1 fruit fly cellular context compared by ENCODE assay signal in the genomic region with DNA sequence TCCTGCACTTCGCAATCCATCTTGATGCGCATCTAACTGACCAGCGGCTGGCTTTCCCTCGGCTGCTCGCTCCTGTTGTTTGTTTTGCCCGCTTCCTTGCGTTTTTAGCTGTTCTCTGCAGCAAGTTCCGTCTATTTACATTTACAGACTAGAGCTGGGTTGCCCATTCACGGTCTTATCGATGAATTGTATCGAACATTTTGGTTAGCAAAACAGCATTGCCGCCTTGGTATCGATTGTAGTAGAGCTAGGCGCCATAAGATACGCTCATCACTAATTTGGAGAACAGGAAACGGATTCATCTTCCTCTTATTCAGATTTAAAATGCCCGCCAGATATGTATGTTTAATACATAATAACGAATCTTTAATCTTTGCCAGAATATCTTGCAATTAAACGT.
TF ChIP-seq lines count a peak whose summit lies in the region.

A gene (minus strand): TSS at position 170 of the 400 bp plus-strand sequence.

TF ChIP-seq in whole organism, embryonic, 481 proteins besides CTCF, POLR2A, EP300 and RAD21 (continued from another document and continues in another):
- TF ChIP-seq CG1602 (GFP tag; optimal IDR thresholded peaks at IDR 0.05; lab: Kevin White, UChicago) (peak; percentile 68), CG17385 (GFP tag; optimal IDR thresholded peaks at IDR 0.05; lab: Kevin White, UChicago) (peak; percentile 99), Hey (tag; optimal IDR thresholded peaks at IDR 0.05; lab: Kevin White, UChicago) (peak; percentile 88), ab (GFP tag; optimal IDR thresholded peaks at IDR 0.05; lab: Kevin White, UChicago) (no peak), Rx (GFP tag; IDR thresholded peaks at IDR 0.05; lab: Robert Waterston, UW) (peak; percentile 84), Atf6 (GFP tag; IDR thresholded peaks at IDR 0.05; lab: Robert Waterston, UW) (peak; percentile 89), Med (GFP tag; lab: Kevin White, UChicago) (peak; percentile 99), CG12071 (GFP tag; optimal IDR thresholded peaks at IDR 0.05; lab: Kevin White, UChicago) (peak; percentile 95), bcd (GFP tag; optimal IDR thresholded peaks at IDR 0.05; lab: Kevin White, UChicago) (peak; percentile 95), chm (GFP tag; IDR thresholded peaks at IDR 0.05; lab: Robert Waterston, UW) (peak; percentile 97), CG9215 (GFP tag; IDR thresholded peaks at IDR 0.05; lab: Robert Waterston, UW) (peak; percentile 41; the same call in 1 of the 2 replicates), chinmo (GFP tag; IDR thresholded peaks at IDR 0.05; lab: Robert Waterston, UW; ENCODE audit: partially characterized antibody) (peak; percentile 95), br (optimal IDR thresholded peaks at IDR 0.05; lab: Kevin White, UChicago) (no peak), exex (tag; optimal IDR thresholded peaks at IDR 0.05; lab: Kevin White, UChicago) (peak; percentile 70), CG2875 (GFP tag; optimal IDR thresholded peaks at IDR 0.05; lab: Kevin White, UChicago) (peak; percentile 94), oc (tag; optimal IDR thresholded peaks at IDR 0.05; lab: Kevin White, UChicago) (peak; percentile 84), HmgD (GFP tag; optimal IDR thresholded peaks at IDR 0.05; lab: Kevin White, UChicago) (peak; percentile 86), CG11247 (GFP tag; IDR thresholded peaks at IDR 0.05; lab: Robert Waterston, UW) (peak; percentile 88), unpg (GFP tag; optimal IDR thresholded peaks at IDR 0.05; lab: Kevin White, UChicago) (peak; percentile 93), gsb-n (tag; optimal IDR thresholded peaks at IDR 0.05; lab: Kevin White, UChicago) (peak; percentile 94), MTF-1 (GFP tag; optimal IDR thresholded peaks at IDR 0.05; lab: Kevin White, UChicago; ENCODE audit: borderline replicate concordance) (peak; percentile 97), usp (GFP tag; optimal IDR thresholded peaks at IDR 0.05; lab: Kevin White, UChicago) (no peak), pum (GFP tag; optimal IDR thresholded peaks at IDR 0.05; lab: Kevin White, UChicago) (peak; percentile 79), CG14965 (GFP tag; optimal IDR thresholded peaks at IDR 0.05; lab: Kevin White, UChicago; ENCODE audit: borderline replicate concordance) (peak; percentile 50), Ada2b (GFP tag; IDR thresholded peaks at IDR 0.05; lab: Robert Waterston, UW) (peak; percentile 71), CG6854 (GFP tag; optimal IDR thresholded peaks at IDR 0.05; lab: Kevin White, UChicago) (peak; percentile 93), CG11695 (GFP tag; IDR thresholded peaks at IDR 0.05; lab: Robert Waterston, UW) (peak; percentile 78), Elba2 (GFP tag; optimal IDR thresholded peaks at IDR 0.05; lab: Kevin White, UChicago) (peak; percentile 39), CG11456 (GFP tag; IDR thresholded peaks at IDR 0.05; lab: Robert Waterston, UW) (peak; percentile 90), CG6254 (GFP tag; optimal IDR thresholded peaks at IDR 0.05; lab: Kevin White, UChicago) (peak; percentile 93), CG10462 (GFP tag; optimal IDR thresholded peaks at IDR 0.05; lab: Kevin White, UChicago) (peak; percentile 62), Oaz (GFP tag; IDR thresholded peaks at IDR 0.05; lab: Robert Waterston, UW) (peak; percentile 78), vfl (GFP tag; optimal IDR thresholded peaks at IDR 0.05; lab: Kevin White, UChicago) (peak; percentile 78), Bgb (GFP tag; IDR thresholded peaks at IDR 0.05; lab: Robert Waterston, UW; ENCODE audit: partially characterized antibody) (peak; percentile 98), Hr3 (GFP tag; optimal IDR thresholded peaks at IDR 0.05; lab: Kevin White, UChicago) (peak; percentile 72), CG1233 (GFP tag; optimal IDR thresholded peaks at IDR 0.05; lab: Kevin White, UChicago) (peak; percentile 96), BtbVII (GFP tag; optimal IDR thresholded peaks at IDR 0.05; lab: Kevin White, UChicago) (peak; percentile 95), CG34224 (GFP tag; IDR thresholded peaks at IDR 0.05; lab: Robert Waterston, UW; ENCODE audit: partially characterized antibody) (peak; percentile 96), GATAe (GFP tag; conservative IDR thresholded peaks at IDR 0.05; lab: Robert Waterston, UW) (peak; percentile 68), CG18011 (GFP tag; optimal IDR thresholded peaks at IDR 0.05; lab: Kevin White, UChicago) (peak; percentile 83), Nf-YB (GFP tag; optimal IDR thresholded peaks at IDR 0.05; lab: Kevin White, UChicago) (peak; percentile 78), Antp (GFP tag; optimal IDR thresholded peaks at IDR 0.05; lab: Kevin White, UChicago) (peak; percentile 73), ranshi (GFP tag; IDR thresholded peaks at IDR 0.05; lab: Robert Waterston, UW) (peak; percentile 76; the same call in 1 of the 2 replicates), HHEX (GFP tag; optimal IDR thresholded peaks at IDR 0.05; lab: Kevin White, UChicago) (peak; percentile 96), CG15696 (tag; optimal IDR thresholded peaks at IDR 0.05; lab: Kevin White, UChicago) (peak; percentile 60), CG9876 (GFP tag; optimal IDR thresholded peaks at IDR 0.05; lab: Kevin White, UChicago) (peak; percentile 89), fru (optimal IDR thresholded peaks at IDR 0.05; lab: Kevin White, UChicago) (no peak), trem (tag; optimal IDR thresholded peaks at IDR 0.05; lab: Kevin White, UChicago) (peak; percentile 97), CkIIα-i1 (GFP tag; IDR thresholded peaks at IDR 0.05; lab: Robert Waterston, UW) (peak; percentile 63; the same call in 1 of the 2 replicates), CG13775 (GFP tag; optimal IDR thresholded peaks at IDR 0.05; lab: Kevin White, UChicago) (peak; percentile 95), CG3726 (GFP tag; IDR thresholded peaks at IDR 0.05; lab: Robert Waterston, UW) (peak; percentile 77; the same call in 1 of the 3 replicates), tap (tag; optimal IDR thresholded peaks at IDR 0.05; lab: Kevin White, UChicago) (peak; percentile 87), bsh (GFP tag; optimal IDR thresholded peaks at IDR 0.05; lab: Kevin White, UChicago) (peak in 1 of 2 experiments; percentile 90), Rfx (GFP tag; IDR thresholded peaks at IDR 0.05; lab: Robert Waterston, UW) (peak; percentile 95), bowl (GFP tag; IDR thresholded peaks at IDR 0.05; lab: Robert Waterston, UW) (peak; percentile 84), CG4820 (GFP tag; optimal IDR thresholded peaks at IDR 0.05; lab: Kevin White, UChicago) (peak; percentile 73), Xrp1 (GFP tag; IDR thresholded peaks at IDR 0.05; lab: Robert Waterston, UW) (peak; percentile 68), dimm (GFP tag; IDR thresholded peaks at IDR 0.05; lab: Robert Waterston, UW) (peak; percentile 57; the same call in 1 of the 2 replicates), slp2 (GFP tag; optimal IDR thresholded peaks at IDR 0.05; lab: Kevin White, UChicago) (peak; percentile 87), zfh1 (GFP tag; IDR thresholded peaks at IDR 0.05; lab: Robert Waterston, UW) (peak; percentile 92), CG17612 (GFP tag; IDR thresholded peaks at IDR 0.05; lab: Robert Waterston, UW) (peak; percentile 61; the same call in 1 of the 2 replicates), CG7372 (GFP tag; IDR thresholded peaks at IDR 0.05; lab: Robert Waterston, UW) (peak; percentile 85), CG18599 (GFP tag; optimal IDR thresholded peaks at IDR 0.05; lab: Kevin White, UChicago) (peak; percentile 93), CG1603 (tag; optimal IDR thresholded peaks at IDR 0.05; lab: Kevin White, UChicago) (peak; percentile 96), kni (GFP tag; optimal IDR thresholded peaks at IDR 0.05; lab: Kevin White, UChicago) (peak; percentile 88), Gug (GFP tag; IDR thresholded peaks at IDR 0.05; lab: Robert Waterston, UW) (peak; percentile 68; the same call in 3 of the 4 replicates), CG15011 (GFP tag; optimal IDR thresholded peaks at IDR 0.05; lab: Kevin White, UChicago) (peak; percentile 92), cato (GFP tag; optimal IDR thresholded peaks at IDR 0.05; lab: Kevin White, UChicago; ENCODE audit: borderline replicate concordance) (peak; percentile 74), Trl (optimal IDR thresholded peaks at IDR 0.05; lab: Kevin White, UChicago) (no peak), Trl (GFP tag; optimal IDR thresholded peaks at IDR 0.05; lab: Kevin White, UChicago) (peak; percentile 91), H2.0 (GFP tag; IDR thresholded peaks at IDR 0.05; lab: Robert Waterston, UW) (peak; percentile 87), jumu (GFP tag; optimal IDR thresholded peaks at IDR 0.05; lab: Kevin White, UChicago) (peak; percentile 51), tna (GFP tag; IDR thresholded peaks at IDR 0.05; lab: Robert Waterston, UW; ENCODE audit: partially characterized antibody) (peak; percentile 93), sug (tag; optimal IDR thresholded peaks at IDR 0.05; lab: Kevin White, UChicago) (peak; percentile 88), pb (GFP tag; optimal IDR thresholded peaks at IDR 0.05; lab: Kevin White, UChicago) (peak; percentile 89), ato (GFP tag; IDR thresholded peaks at IDR 0.05; lab: Robert Waterston, UW; ENCODE audit: partially characterized antibody) (peak; percentile 96), vvl (GFP tag; IDR thresholded peaks at IDR 0.05; lab: Robert Waterston, UW) (peak; percentile 96), CG9727 (GFP tag; optimal IDR thresholded peaks at IDR 0.05; lab: Kevin White, UChicago) (peak; percentile 95), CG10209 (GFP tag; optimal IDR thresholded peaks at IDR 0.05; lab: Kevin White, UChicago) (peak; percentile 87), cg (GFP tag; optimal IDR thresholded peaks at IDR 0.05; lab: Kevin White, UChicago) (no peak), CG7745 (tag; optimal IDR thresholded peaks at IDR 0.05; lab: Kevin White, UChicago) (peak; percentile 38), Dbx (GFP tag; IDR thresholded peaks at IDR 0.05; lab: Robert Waterston, UW) (peak; percentile 92), NK7.1 (GFP tag; optimal IDR thresholded peaks at IDR 0.05; lab: Kevin White, UChicago) (peak; percentile 84), fd64A (GFP tag; optimal IDR thresholded peaks at IDR 0.05; lab: Kevin White, UChicago) (peak; percentile 94), sna (GFP tag; IDR thresholded peaks at IDR 0.05; lab: Robert Waterston, UW; ENCODE audit: partially characterized antibody) (peak; percentile 95), Bteb2 (GFP tag; optimal IDR thresholded peaks at IDR 0.05; lab: Kevin White, UChicago) (peak; percentile 85), CG7928 (GFP tag; optimal IDR thresholded peaks at IDR 0.05; lab: Kevin White, UChicago) (peak; percentile 67), Aef1 (GFP tag; IDR thresholded peaks at IDR 0.05; lab: Robert Waterston, UW) (peak; percentile 68; the same call in 2 of the 3 replicates), CG30403 (GFP tag; optimal IDR thresholded peaks at IDR 0.05; lab: Kevin White, UChicago) (peak; percentile 78), Blimp-1 (GFP tag; optimal IDR thresholded peaks at IDR 0.05; lab: Kevin White, UChicago) (peak; percentile 79), gsb (GFP tag; IDR thresholded peaks at IDR 0.05; lab: Robert Waterston, UW) (peak; percentile 86), amos (GFP tag; IDR thresholded peaks at IDR 0.05; lab: Robert Waterston, UW; ENCODE audit: partially characterized antibody) (peak; percentile 98), croc (GFP tag; conservative IDR thresholded peaks at IDR 0.05; lab: Robert Waterston, UW) (peak; percentile 66), CG17802 (tag; optimal IDR thresholded peaks at IDR 0.05; lab: Kevin White, UChicago) (peak; percentile 66), Six4 (GFP tag; optimal IDR thresholded peaks at IDR 0.05; lab: Kevin White, UChicago) (peak; percentile 86), her (GFP tag; optimal IDR thresholded peaks at IDR 0.05; lab: Kevin White, UChicago) (peak; percentile 91), Doc2 (GFP tag; IDR thresholded peaks at IDR 0.05; lab: Robert Waterston, UW) (no peak), tx (GFP tag; optimal IDR thresholded peaks at IDR 0.05; lab: Kevin White, UChicago) (peak; percentile 72), aop (GFP tag; IDR thresholded peaks at IDR 0.05; lab: Robert Waterston, UW) (no peak), CG2678 (tag; optimal IDR thresholded peaks at IDR 0.05; lab: Kevin White, UChicago) (peak; percentile 82), CG7786 (GFP tag; optimal IDR thresholded peaks at IDR 0.05; lab: Kevin White, UChicago) (peak; percentile 78), dysf (GFP tag; IDR thresholded peaks at IDR 0.05; lab: Robert Waterston, UW) (peak; percentile 86), ems (GFP tag; optimal IDR thresholded peaks at IDR 0.05; lab: Kevin White, UChicago) (peak; percentile 80), btn (GFP tag; optimal IDR thresholded peaks at IDR 0.05; lab: Kevin White, UChicago) (peak; percentile 83), seq (GFP tag; IDR thresholded peaks at IDR 0.05; lab: Robert Waterston, UW) (peak; percentile 73; the same call in 1 of the 2 replicates), Hsf (GFP tag; optimal IDR thresholded peaks at IDR 0.05; lab: Kevin White, UChicago) (peak; percentile 91), CG2199 (GFP tag; IDR thresholded peaks at IDR 0.05; lab: Robert Waterston, UW) (0 out of 3 replicates have a peak, but pooled peaks have one; percentile 32), Hand (GFP tag; optimal IDR thresholded peaks at IDR 0.05; lab: Kevin White, UChicago) (peak; percentile 88), jigr1 (GFP tag; IDR thresholded peaks at IDR 0.05; lab: Robert Waterston, UW) (no peak), MBD-R2 (GFP tag; IDR thresholded peaks at IDR 0.05; lab: Robert Waterston, UW) (peak; percentile 96), CG9817 (tag; optimal IDR thresholded peaks at IDR 0.05; lab: Kevin White, UChicago) (peak; percentile 90), HLHmδ (GFP tag; optimal IDR thresholded peaks at IDR 0.05; lab: Kevin White, UChicago) (peak; percentile 94), zf30C (GFP tag; optimal IDR thresholded peaks at IDR 0.05; lab: Kevin White, UChicago) (peak; percentile 32), CG12219 (GFP tag; optimal IDR thresholded peaks at IDR 0.05; lab: Kevin White, UChicago) (peak; percentile 93), Tbp (GFP tag; optimal IDR thresholded peaks at IDR 0.05; lab: Kevin White, UChicago) (no peak), gem (tag; optimal IDR thresholded peaks at IDR 0.05; lab: Kevin White, UChicago) (peak; percentile 78), CG10565 (GFP tag; optimal IDR thresholded peaks at IDR 0.05; lab: Kevin White, UChicago) (no peak), CG12299 (tag; optimal IDR thresholded peaks at IDR 0.05; lab: Kevin White, UChicago) (peak; percentile 92), CG17829 (tag; optimal IDR thresholded peaks at IDR 0.05; lab: Kevin White, UChicago) (peak; percentile 90), slou (GFP tag; optimal IDR thresholded peaks at IDR 0.05; lab: Kevin White, UChicago) (peak; percentile 85), gcm (GFP tag; optimal IDR thresholded peaks at IDR 0.05; lab: Kevin White, UChicago) (peak; percentile 94), lola (GFP tag; optimal IDR thresholded peaks at IDR 0.05; lab: Kevin White, UChicago) (peak in 1 of 3 experiments; percentile 67), CG12391 (tag; optimal IDR thresholded peaks at IDR 0.05; lab: Kevin White, UChicago) (peak; percentile 94)
